Worm (Caenorhabditis elegans) whole organism, L4/young adult: ENCODE measurements around the gene irld-62.

Source experiments
- W03F9.2 ChIP-seq: fragments of 150-350 bp; optimal IDR thresholded peaks from 2 replicates; lab custom pipeline; 2014; ENCODE audit warnings: missing biosample characterization, missing genetic modification characterization
- dao-5 ChIP-seq: sonication (generic microtip); optimal IDR thresholded peaks from 2 replicates; lab custom pipeline; 2016; ENCODE audit warnings: missing genotype, missing genetic modification characterization, moderate library complexity, missing compliant biosample characterization
- him-1 ChIP-seq: sonication (generic microtip); optimal IDR thresholded peaks from 2 replicates; lab custom pipeline; 2016; ENCODE audit warnings: missing genotype, missing genetic modification reagents, missing genetic modification characterization, missing compliant biosample characterization

ce11 chrV:15287856-15288255 lies 23.0 kb upstream of the irld-62 start, which contains the start of gene cyp-34A1:
- TF ChIP-seq dao-5 (tag; lab: Kevin White, UChicago), result no peak
- TF ChIP-seq him-1 (tag; lab: Kevin White, UChicago), result no peak
- TF ChIP-seq W03F9.2 (tag; lab: Kevin White, UChicago), result no peak
